Worm (Caenorhabditis elegans) whole organism, midembryonic: ENCODE measurements around the gene twk-46.
A peak's percentile ranks its signal among the peaks of the same experiment; 100 is the strongest.

Experiments
- T22C8.4 ChIP-seq: fragments of 200-800 bp; sonication (Bioruptor generic); IDR thresholded peaks from 2 replicates; pipeline ENCODE4 v1.3.6; 2022; ENCODE audit warnings: missing genetic modification characterization, missing compliant biosample characterization
- cog-1 ChIP-seq: sonication (generic microtip); optimal IDR thresholded peaks from 2 replicates; lab custom pipeline; 2016; ENCODE audit warnings: missing genetic modification characterization, missing compliant biosample characterization
- flt-1 ChIP-seq: fragments of 200-800 bp; sonication (Bioruptor generic); IDR thresholded peaks from 2 replicates; pipeline ENCODE4 v1.3.6; 2022; ENCODE audit warnings: missing genetic modification characterization, missing compliant biosample characterization
- klf-2 ChIP-seq: fragments of 200-800 bp; sonication (Bioruptor generic); conservative IDR thresholded peaks from 2 replicates; pipeline ENCODE4 v1.3.6; 2022; ENCODE audit warnings: missing genetic modification reagents, missing genetic modification characterization, missing compliant biosample characterization
- med-1 ChIP-seq: sonication (generic microtip); optimal IDR thresholded peaks from 2 replicates; lab custom pipeline; 2017; ENCODE audit warnings: missing genetic modification characterization, mild to moderate bottlenecking, missing compliant biosample characterization, antibody characterized with exemption, missing genetic modification reagents; ENCODE audit not compliant: insufficient read depth
- ref-1 ChIP-seq: fragments of 200-800 bp; sonication (Bioruptor generic); conservative IDR thresholded peaks from 2 replicates; pipeline ENCODE4 v1.3.6; 2022; ENCODE audit warnings: missing genetic modification reagents, missing genetic modification characterization, missing compliant biosample characterization
- tab-1 ChIP-seq: fragments of 200-800 bp; sonication (Bioruptor generic); IDR thresholded peaks from 2 replicates; pipeline ENCODE4 v1.3.6; 2022; ENCODE audit warnings: missing genetic modification characterization, missing compliant biosample characterization
- ztf-23 ChIP-seq: fragments of 200-800 bp; sonication (Bioruptor generic); IDR thresholded peaks from 2 replicates; pipeline ENCODE4 v1.3.6; 2022; ENCODE audit warnings: missing genetic modification reagents, missing genetic modification characterization, missing compliant biosample characterization
- ztf-29 ChIP-seq: fragments of 200-800 bp; sonication (Bioruptor generic); IDR thresholded peaks from 2 replicates; pipeline ENCODE4 v1.3.6; 2022; ENCODE audit warnings: missing genetic modification reagents, missing genetic modification characterization, missing compliant biosample characterization

Gene twk-46

ce11 chrV:19036061-19036460, 23.9 kb upstream of the twk-46 start:
- TF ChIP-seq flt-1 (GFP tag; lab: Robert Waterston, UW) (no peak), klf-2 (GFP tag; lab: Robert Waterston, UW) (no peak), ztf-23 (GFP tag; lab: Robert Waterston, UW) (no peak), T22C8.4 (GFP tag; lab: Robert Waterston, UW) (peak; percentile 74)

ce11 chrV:19037222-19037621, 22.8 kb upstream of the twk-46 start, which contains the start of gene asp-17:
asp-17 (minus strand) TSS chrV:19037322.
- TF ChIP-seq tab-1 (no peak), ref-1 (GFP tag; lab: Robert Waterston, UW) (no peak)

ce11 chrV:19042256-19042655, 17.7 kb upstream of the twk-46 start, which contains the start of gene asp-16:
asp-16 (minus strand) TSS chrV:19042605.
- TF ChIP-seq ref-1 (GFP tag; lab: Robert Waterston, UW) (no peak), tab-1 (0 out of 2 replicates have a peak, but pooled peaks have one; percentile 20)

- TF ChIP-seq tab-1 = no peak
- TF ChIP-seq med-1 (GFP tag; lab: Kevin White, UChicago) = no peak
- no peak for TF ChIP-seq ref-1 (GFP tag; lab: Robert Waterston, UW)
- TF ChIP-seq T22C8.4 (GFP tag; lab: Robert Waterston, UW) = no peak
- TF ChIP-seq klf-2 (GFP tag; lab: Robert Waterston, UW) = no peak
- no peak for TF ChIP-seq ztf-29
- no peak for TF ChIP-seq flt-1 (GFP tag; lab: Robert Waterston, UW)
- no peak for TF ChIP-seq ztf-23 (GFP tag; lab: Robert Waterston, UW)
- TF ChIP-seq cog-1 (tag; lab: Kevin White, UChicago) = no peak
Measured at ce11 chrV:19044753-19045152, 15.2 kb upstream of the twk-46 start, which contains the start of gene asp-15. asp-15 (minus strand) TSS chrV:19044853.

- no peak for TF ChIP-seq T22C8.4 (GFP tag; lab: Robert Waterston, UW)
- no peak for TF ChIP-seq ztf-29
- no peak for TF ChIP-seq med-1 (GFP tag; lab: Kevin White, UChicago)
- no peak for TF ChIP-seq tab-1
- no peak for TF ChIP-seq klf-2 (GFP tag; lab: Robert Waterston, UW)
- no peak for TF ChIP-seq flt-1 (GFP tag; lab: Robert Waterston, UW)
- TF ChIP-seq ztf-23 (GFP tag; lab: Robert Waterston, UW) = no peak
- no peak for TF ChIP-seq ref-1 (GFP tag; lab: Robert Waterston, UW)
- no peak for TF ChIP-seq cog-1 (tag; lab: Kevin White, UChicago)
Measured at ce11 chrV:19047442-19047841, 12.5 kb upstream of the twk-46 start.

- TF ChIP-seq tab-1 (0 out of 2 replicates have a peak, but pooled peaks have one; percentile 18), klf-2 (GFP tag; lab: Robert Waterston, UW) (no peak), flt-1 (GFP tag; lab: Robert Waterston, UW) (no peak), med-1 (GFP tag; lab: Kevin White, UChicago) (no peak), ztf-29 (no peak), ztf-23 (GFP tag; lab: Robert Waterston, UW) (no peak)
Measured at ce11 chrV:19049140-19050092, 10.6 kb upstream of the twk-46 start.

ce11 chrV:19050438-19050837, 9.5 kb upstream of the twk-46 start, which contains the start of gene asp-1:
asp-1 (minus strand) TSS chrV:19050752.
- no peak for TF ChIP-seq ztf-23 (GFP tag; lab: Robert Waterston, UW)
- TF ChIP-seq flt-1 (GFP tag; lab: Robert Waterston, UW) = no peak
- TF ChIP-seq T22C8.4 (GFP tag; lab: Robert Waterston, UW) = no peak
- TF ChIP-seq tab-1 = no peak
- TF ChIP-seq cog-1 (tag; lab: Kevin White, UChicago) = no peak
- TF ChIP-seq klf-2 (GFP tag; lab: Robert Waterston, UW) = no peak
- TF ChIP-seq ref-1 (GFP tag; lab: Robert Waterston, UW) = no peak
- no peak for TF ChIP-seq ztf-29
- TF ChIP-seq med-1 (GFP tag; lab: Kevin White, UChicago) = no peak

ce11 chrV:19050888-19051287, 9.1 kb upstream of the twk-46 start:
- no peak for TF ChIP-seq med-1 (GFP tag; lab: Kevin White, UChicago)
- TF ChIP-seq ztf-29 = no peak
- TF ChIP-seq T22C8.4 (GFP tag; lab: Robert Waterston, UW) = no peak
- no peak for TF ChIP-seq klf-2 (GFP tag; lab: Robert Waterston, UW)
- no peak for TF ChIP-seq tab-1
- no peak for TF ChIP-seq ztf-23 (GFP tag; lab: Robert Waterston, UW)
- no peak for TF ChIP-seq flt-1 (GFP tag; lab: Robert Waterston, UW)
- TF ChIP-seq cog-1 (tag; lab: Kevin White, UChicago) = no peak
- TF ChIP-seq ref-1 (GFP tag; lab: Robert Waterston, UW) = no peak

- TF ChIP-seq ztf-29 (no peak), klf-2 (GFP tag; lab: Robert Waterston, UW) (no peak), ztf-23 (GFP tag; lab: Robert Waterston, UW) (no peak), med-1 (GFP tag; lab: Kevin White, UChicago) (no peak), ref-1 (GFP tag; lab: Robert Waterston, UW) (no peak), tab-1 (no peak), cog-1 (tag; lab: Kevin White, UChicago) (no peak), T22C8.4 (GFP tag; lab: Robert Waterston, UW) (no peak), flt-1 (GFP tag; lab: Robert Waterston, UW) (no peak)
Measured at ce11 chrV:19051425-19051824, 8.5 kb upstream of the twk-46 start.
